Fruit fly (Drosophila melanogaster) whole organism, embryonic: Measurements from ENCODE around the gene Tmc.

ENCODE experiments used
- ATbp ChIP-seq: fragments of 200-800 bp; sonication (Bioruptor generic); optimal IDR thresholded peaks from 2 replicates; lab custom pipeline; 2017; ENCODE audit warnings: missing biosample characterization, mild to moderate bottlenecking, missing genetic modification characterization, missing genetic modification reagents
- CG10267 ChIP-seq: fragments of 200-800 bp; sonication (Bioruptor generic); optimal IDR thresholded peaks from 2 replicates; lab custom pipeline; 2018; ENCODE audit warnings: missing biosample characterization, mild to moderate bottlenecking, missing genetic modification characterization, moderate library complexity
- CG11695 ChIP-seq: fragments of 200-800 bp; sonication (Bioruptor generic); IDR thresholded peaks from 3 replicates; pipeline ENCODE4 v1.3.6; 2022; ENCODE audit warnings: missing biosample characterization, missing genetic modification characterization
- CG11696 ChIP-seq: fragments of 200-800 bp; sonication (Bioruptor generic); IDR thresholded peaks from 2 replicates; pipeline ENCODE4 v1.3.6; 2022; ENCODE audit warnings: missing biosample characterization, missing genetic modification characterization
- CG12236 ChIP-seq: fragments of 200-800 bp; sonication (Bioruptor generic); optimal IDR thresholded peaks from 2 replicates; lab custom pipeline; 2016; ENCODE audit warnings: missing biosample characterization, missing genetic modification characterization
- CG14014 ChIP-seq: fragments of 200-800 bp; sonication (Bioruptor generic); IDR thresholded peaks from 2 replicates; pipeline ENCODE4 v1.3.6; 2022; ENCODE audit warnings: missing biosample characterization, missing genetic modification characterization
- CG16779 ChIP-seq: fragments of 200-800 bp; sonication (Bioruptor generic); IDR thresholded peaks from 2 replicates; pipeline ENCODE4 v1.3.6; 2022; ENCODE audit warnings: missing biosample characterization, missing genetic modification characterization
- CG17328 ChIP-seq: fragments of 200-800 bp; sonication (Bioruptor generic); IDR thresholded peaks from 2 replicates; pipeline ENCODE4 v1.3.6; 2022; ENCODE audit warnings: missing biosample characterization, missing genetic modification characterization
- CG18599 ChIP-seq: fragments of 200-800 bp; sonication (Bioruptor generic); optimal IDR thresholded peaks from 3 replicates; lab custom pipeline; 2017; ENCODE audit warnings: missing biosample characterization, missing genetic modification characterization, mild to moderate bottlenecking, moderate library complexity, missing genetic modification reagents
- CG18619 ChIP-seq: fragments of 200-800 bp; sonication (Bioruptor generic); optimal IDR thresholded peaks from 3 replicates; lab custom pipeline; 2017; ENCODE audit warnings: missing biosample characterization, mild to moderate bottlenecking, missing genetic modification characterization
- CG18764 ChIP-seq: fragments of 200-800 bp; sonication (Bioruptor generic); optimal IDR thresholded peaks from 3 replicates; lab custom pipeline; 2016; ENCODE audit warnings: missing biosample characterization, missing genetic modification characterization
- CG2678 ChIP-seq: fragments of 200-800 bp; sonication (Bioruptor generic); optimal IDR thresholded peaks from 3 replicates; lab custom pipeline; 2019; ENCODE audit warnings: missing biosample characterization, mild to moderate bottlenecking, missing genetic modification characterization, moderate library complexity
- CG2712 ChIP-seq: fragments of 200-800 bp; optimal IDR thresholded peaks from 3 replicates; lab custom pipeline; 2019; ENCODE audit warnings: missing biosample characterization, mild to moderate bottlenecking, missing genetic modification characterization, moderate library complexity
- CG31441 ChIP-seq: fragments of 200-800 bp; sonication (Bioruptor generic); IDR thresholded peaks from 2 replicates; pipeline ENCODE4 v1.3.6; 2022; ENCODE audit warnings: missing biosample characterization, missing genetic modification characterization
- CG3281 ChIP-seq: fragments of 200-800 bp; sonication (Bioruptor generic); optimal IDR thresholded peaks from 3 replicates; lab custom pipeline; 2017; ENCODE audit warnings: missing biosample characterization, mild to moderate bottlenecking, missing genetic modification characterization
- CG3847 ChIP-seq: fragments of 200-800 bp; sonication (Bioruptor generic); IDR thresholded peaks from 2 replicates; pipeline ENCODE4 v1.3.6; 2022; ENCODE audit warnings: missing biosample characterization, missing genetic modification characterization
- CG4328 ChIP-seq: fragments of 200-800 bp; sonication (Bioruptor generic); optimal IDR thresholded peaks from 3 replicates; lab custom pipeline; 2017; ENCODE audit warnings: missing biosample characterization, missing genetic modification reagents, missing genetic modification characterization
- CG4730 ChIP-seq: fragments of 200-800 bp; sonication (Bioruptor generic); IDR thresholded peaks from 2 replicates; pipeline ENCODE4 v1.3.6; 2022; ENCODE audit warnings: missing biosample characterization, missing genetic modification characterization
- CG4820 ChIP-seq: fragments of 200-800 bp; sonication (Bioruptor generic); optimal IDR thresholded peaks from 3 replicates; lab custom pipeline; 2016; ENCODE audit warnings: missing biosample characterization, missing genetic modification characterization
- CG7839 ChIP-seq: fragments of 200-800 bp; sonication (Bioruptor generic); optimal IDR thresholded peaks from 3 replicates; lab custom pipeline; 2018; ENCODE audit warnings: missing biosample characterization, mild to moderate bottlenecking, missing genetic modification characterization, moderate library complexity
- CG9437 ChIP-seq: fragments of 200-800 bp; sonication (Bioruptor generic); optimal IDR thresholded peaks from 2 replicates; lab custom pipeline; 2018; ENCODE audit warnings: missing biosample characterization, mild to moderate bottlenecking, missing genetic modification characterization
- CG9609 ChIP-seq: fragments of 200-800 bp; sonication (Bioruptor generic); optimal IDR thresholded peaks from 3 replicates; lab custom pipeline; 2016; ENCODE audit warnings: missing biosample characterization, missing genetic modification characterization
- CG9727 ChIP-seq: fragments of 200-800 bp; sonication (Bioruptor generic); optimal IDR thresholded peaks from 3 replicates; lab custom pipeline; 2017; ENCODE audit warnings: missing biosample characterization, mild to moderate bottlenecking, missing genetic modification characterization
- CG9797 ChIP-seq: fragments of 200-800 bp; sonication (Bioruptor generic); optimal IDR thresholded peaks from 3 replicates; lab custom pipeline; 2018; ENCODE audit warnings: missing biosample characterization, mild to moderate bottlenecking, missing genetic modification characterization
- CG9932 ChIP-seq: fragments of 200-800 bp; sonication (Bioruptor generic); IDR thresholded peaks from 2 replicates; pipeline ENCODE4 v1.3.6; 2022; ENCODE audit warnings: missing biosample characterization, missing genetic modification characterization
- Camta ChIP-seq: fragments of 200-800 bp; sonication (Bioruptor generic); optimal IDR thresholded peaks from 2 replicates; lab custom pipeline; 2016; ENCODE audit warnings: missing biosample characterization, missing genetic modification characterization
- CrebB ChIP-seq: fragments of 200-800 bp; sonication (Bioruptor generic); optimal IDR thresholded peaks from 3 replicates; lab custom pipeline; 2018; ENCODE audit warnings: missing biosample characterization, mild to moderate bottlenecking, missing genetic modification characterization
- Drgx ChIP-seq: fragments of 200-800 bp; sonication (Bioruptor generic); IDR thresholded peaks from 2 replicates; pipeline ENCODE4 v1.3.6; 2022; ENCODE audit warnings: missing biosample characterization, missing genetic modification characterization
- HLH4C ChIP-seq: fragments of 200-800 bp; sonication (Bioruptor generic); IDR thresholded peaks from 3 replicates; pipeline ENCODE4 v1.3.6; 2022; ENCODE audit warnings: missing biosample characterization, missing genetic modification characterization; ENCODE audit not compliant: partially characterized antibody
- Sry-δ ChIP-seq: fragments of 200-800 bp; sonication (Bioruptor generic); optimal IDR thresholded peaks from 2 replicates; lab custom pipeline; 2016; ENCODE audit warnings: missing biosample characterization, missing genetic modification characterization
- Xbp1 ChIP-seq: fragments of 200-800 bp; sonication (Bioruptor generic); optimal IDR thresholded peaks from 3 replicates; lab custom pipeline; 2016; ENCODE audit warnings: missing biosample characterization, mild to moderate bottlenecking, missing genetic modification characterization
- bsh ChIP-seq, 2 experiments: fragments of 200-800 bp; sonication (Bioruptor generic); optimal IDR thresholded peaks; 2 replicates each; lab custom pipeline; 2017 to 2018; ENCODE audit warnings: mild to moderate bottlenecking in 2 of 2, missing biosample characterization in 2 of 2, missing genetic modification characterization in 2 of 2, moderate library complexity in 1 of 2
- ci ChIP-seq: fragments of 200-800 bp; sonication (Bioruptor generic); IDR thresholded peaks from 3 replicates; pipeline ENCODE4 v1.3.6; 2022; ENCODE audit warnings: missing biosample characterization, missing genetic modification characterization
- corto ChIP-seq: fragments of 200-800 bp; sonication (Bioruptor generic); optimal IDR thresholded peaks from 2 replicates; lab custom pipeline; 2016; ENCODE audit warnings: missing biosample characterization, mild to moderate bottlenecking, missing genetic modification characterization, moderate library complexity
- dpn ChIP-seq, 2 experiments: fragments of 200-800 bp; sonication (Bioruptor generic); optimal IDR thresholded peaks; 3 replicates each; lab custom pipeline; 2016; ENCODE audit warnings: missing biosample characterization in 2 of 2, missing genetic modification characterization in 2 of 2
- ftz-f1 ChIP-seq: fragments of 200-800 bp; sonication (Bioruptor generic); optimal IDR thresholded peaks from 2 replicates; lab custom pipeline; 2016; ENCODE audit warnings: missing biosample characterization, missing genetic modification characterization
- gcm2 ChIP-seq: fragments of 200-800 bp; sonication (Bioruptor generic); optimal IDR thresholded peaks from 2 replicates; lab custom pipeline; 2016; ENCODE audit warnings: missing biosample characterization, missing genetic modification characterization
- gsb-n ChIP-seq: fragments of 200-800 bp; sonication (Bioruptor generic); optimal IDR thresholded peaks from 3 replicates; lab custom pipeline; 2018; ENCODE audit warnings: missing biosample characterization, mild to moderate bottlenecking, missing genetic modification characterization
- lbe ChIP-seq: fragments of 200-800 bp; sonication (Bioruptor generic); optimal IDR thresholded peaks from 2 replicates; lab custom pipeline; 2016; ENCODE audit warnings: missing biosample characterization, mild to moderate bottlenecking, missing genetic modification characterization
- lilli ChIP-seq: fragments of 200-800 bp; sonication (Bioruptor generic); optimal IDR thresholded peaks from 3 replicates; lab custom pipeline; 2016; ENCODE audit warnings: missing biosample characterization, missing genetic modification characterization
- mam ChIP-seq: fragments of 200-800 bp; sonication (Bioruptor generic); optimal IDR thresholded peaks from 3 replicates; lab custom pipeline; 2016; ENCODE audit warnings: missing biosample characterization, missing genetic modification characterization
- nmo ChIP-seq: fragments of 200-800 bp; sonication (Bioruptor generic); optimal IDR thresholded peaks from 2 replicates; lab custom pipeline; 2018; ENCODE audit warnings: missing biosample characterization, mild to moderate bottlenecking, missing genetic modification characterization, moderate library complexity
- oc ChIP-seq: fragments of 200-800 bp; sonication (Bioruptor generic); optimal IDR thresholded peaks from 2 replicates; lab custom pipeline; 2018; ENCODE audit warnings: missing biosample characterization, mild to moderate bottlenecking, missing genetic modification characterization, moderate library complexity
- phol ChIP-seq: fragments of 200-800 bp; sonication (Bioruptor generic); optimal IDR thresholded peaks from 3 replicates; lab custom pipeline; 2018; ENCODE audit warnings: missing biosample characterization, mild to moderate bottlenecking, missing genetic modification characterization, moderate library complexity
- pum ChIP-seq: fragments of 200-800 bp; sonication (Bioruptor generic); optimal IDR thresholded peaks from 2 replicates; lab custom pipeline; 2016; ENCODE audit warnings: missing biosample characterization, missing genetic modification characterization
- sim ChIP-seq: fragments of 200-800 bp; sonication (Bioruptor generic); IDR thresholded peaks from 2 replicates; pipeline ENCODE4 v1.3.6; 2022; ENCODE audit warnings: missing biosample characterization, missing genetic modification characterization
- sisA ChIP-seq: fragments of 200-800 bp; sonication (Bioruptor generic); IDR thresholded peaks from 2 replicates; pipeline ENCODE4 v1.3.6; 2022; ENCODE audit warnings: missing biosample characterization, missing genetic modification characterization
- so ChIP-seq: fragments of 200-800 bp; sonication (Bioruptor generic); IDR thresholded peaks from 3 replicates; pipeline ENCODE4 v1.3.6; 2022; ENCODE audit warnings: missing biosample characterization, missing genetic modification characterization
- tin ChIP-seq: fragments of 200-800 bp; sonication (Bioruptor generic); optimal IDR thresholded peaks from 3 replicates; lab custom pipeline; 2016; ENCODE audit warnings: missing biosample characterization, missing genetic modification characterization
- vvl ChIP-seq: fragments of 200-800 bp; sonication (Bioruptor generic); IDR thresholded peaks from 2 replicates; pipeline ENCODE4 v1.3.6; 2022; ENCODE audit warnings: missing biosample characterization, missing genetic modification characterization
- wek ChIP-seq: fragments of 200-800 bp; sonication (Bioruptor generic); optimal IDR thresholded peaks from 3 replicates; lab custom pipeline; 2018; ENCODE audit warnings: missing biosample characterization, mild to moderate bottlenecking, missing genetic modification characterization, moderate library complexity
- yki ChIP-seq: fragments of >200 bp; optimal IDR thresholded peaks from 3 replicates; lab custom pipeline; 2018

The Tmc gene

DNA sequence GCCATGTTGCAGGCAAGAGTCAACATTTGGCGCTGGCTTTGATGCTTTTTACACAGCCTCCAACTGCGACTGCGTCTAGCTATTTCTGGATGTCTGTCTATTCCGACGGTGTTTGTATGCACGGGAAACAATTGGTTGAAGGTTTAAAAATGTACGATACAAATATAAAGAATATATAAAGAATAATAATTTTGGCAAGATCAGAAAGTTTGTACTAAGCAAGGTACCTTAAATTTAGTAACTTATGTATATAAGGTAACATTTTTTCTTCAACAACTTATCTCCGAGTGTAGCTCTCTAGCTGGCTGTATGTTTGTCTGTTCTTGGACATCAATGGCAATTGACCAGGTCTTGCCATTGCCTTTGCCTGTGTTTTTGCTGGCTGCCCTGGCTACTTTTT lies 30.7 kb upstream of the Tmc start (continued):
- peak; percentile 28 for TF ChIP-seq ATbp
- no peak for TF ChIP-seq CG11696 (GFP tag; lab: Robert Waterston, UW)
- TF ChIP-seq yki (lab: Kevin White, UChicago), result no peak
- peak; percentile 15 for TF ChIP-seq oc (tag; lab: Kevin White, UChicago)
- TF ChIP-seq bsh (GFP tag; optimal IDR thresholded peaks at IDR 0.05; lab: Kevin White, UChicago), result peak; percentile 44 to 47
- TF ChIP-seq CG7839, result peak; percentile 41
- peak; percentile 52 for TF ChIP-seq CG2678
- TF ChIP-seq Sry-δ (GFP tag; lab: Kevin White, UChicago), result no peak
- TF ChIP-seq corto (GFP tag; lab: Kevin White, UChicago), result no peak
- TF ChIP-seq CG9609 (GFP tag; lab: Kevin White, UChicago), result no peak
- TF ChIP-seq CG14014 (GFP tag; lab: Robert Waterston, UW), result no peak
- TF ChIP-seq lilli, result no peak
- no peak for TF ChIP-seq tin (GFP tag; lab: Kevin White, UChicago)
- no peak for TF ChIP-seq pum (GFP tag; lab: Kevin White, UChicago)
- TF ChIP-seq gsb-n (tag; lab: Kevin White, UChicago), result no peak
- peak; percentile 3 for TF ChIP-seq CG18599 (GFP tag; lab: Kevin White, UChicago)
- TF ChIP-seq lbe (GFP tag; lab: Kevin White, UChicago), result no peak
- TF ChIP-seq wek (GFP tag; lab: Kevin White, UChicago), result no peak
- TF ChIP-seq gcm2, result no peak
- TF ChIP-seq CG4820, result peak; percentile 2
- TF ChIP-seq CG17328, result peak; percentile 58
- no peak for TF ChIP-seq CG9727 (GFP tag; lab: Kevin White, UChicago)
- TF ChIP-seq ci, result peak; percentile 39; the same call in 1 of the 3 replicates
- no peak for TF ChIP-seq sim (GFP tag; lab: Robert Waterston, UW)
- peak; percentile 34 for TF ChIP-seq CG2712 (tag; lab: Kevin White, UChicago)
- no peak for TF ChIP-seq CG9932 (GFP tag; lab: Robert Waterston, UW)
- TF ChIP-seq dpn (GFP tag; optimal IDR thresholded peaks at IDR 0.05; lab: Kevin White, UChicago), result peak in 1 of 2 experiments; percentile 17
- 0 out of 3 replicates have a peak, but pooled peaks have one; percentile 39 for TF ChIP-seq CG11695 (GFP tag; lab: Robert Waterston, UW)
- no peak for TF ChIP-seq CG9797
- TF ChIP-seq vvl (GFP tag; lab: Robert Waterston, UW), result 0 out of 2 replicates have a peak, but pooled peaks have one; percentile 15
- no peak for TF ChIP-seq CG4328 (GFP tag; lab: Kevin White, UChicago)
- TF ChIP-seq ftz-f1 (GFP tag; lab: Kevin White, UChicago), result no peak
- TF ChIP-seq phol (tag; lab: Kevin White, UChicago), result peak; percentile 50
- no peak for TF ChIP-seq CG18619 (GFP tag; lab: Kevin White, UChicago)
- peak; percentile 42 for TF ChIP-seq Xbp1 (GFP tag; lab: Kevin White, UChicago)
- TF ChIP-seq CG16779 (GFP tag; lab: Robert Waterston, UW), result no peak
- no peak for TF ChIP-seq CrebB
- TF ChIP-seq CG31441, result peak; percentile 38; the same call in 1 of the 2 replicates
- no peak for TF ChIP-seq CG9437
- TF ChIP-seq Drgx (GFP tag; lab: Robert Waterston, UW), result peak; percentile 90
- TF ChIP-seq CG3847 (GFP tag; lab: Robert Waterston, UW), result 0 out of 2 replicates have a peak, but pooled peaks have one; percentile 9
- no peak for TF ChIP-seq HLH4C (GFP tag; lab: Robert Waterston, UW)
- TF ChIP-seq sisA (GFP tag; lab: Robert Waterston, UW), result peak; percentile 21; the same call in 1 of the 2 replicates
- no peak for TF ChIP-seq CG3281
- TF ChIP-seq CG18764 (GFP tag; lab: Kevin White, UChicago), result no peak
- TF ChIP-seq so (GFP tag; lab: Robert Waterston, UW), result 0 out of 3 replicates have a peak, but pooled peaks have one; percentile 48
- no peak for TF ChIP-seq mam
- peak; percentile 10 for TF ChIP-seq CG10267
- TF ChIP-seq Camta (GFP tag; lab: Kevin White, UChicago), result no peak
- TF ChIP-seq CG12236, result no peak
- TF ChIP-seq CG4730 (GFP tag; lab: Robert Waterston, UW), result no peak
- peak; percentile 8 for TF ChIP-seq nmo (GFP tag; lab: Kevin White, UChicago)
